Fruit fly (Drosophila melanogaster): ENCODE data around the gene ab.

The ab gene

dm6 chr2L:11236364-11236763, 25.9 kb downstream of the ab start:
- TF ChIP-seq D1 (tag; optimal IDR thresholded peaks at IDR 0.05) (no peak), fd96Ca (GFP tag; IDR thresholded peaks at IDR 0.05) (no peak), CG34367 (tag; optimal IDR thresholded peaks at IDR 0.05) (no peak), Pif1B (GFP tag; optimal IDR thresholded peaks at IDR 0.05) (no peak), CG15710 (tag; optimal IDR thresholded peaks at IDR 0.05) (no peak), CG13204 (GFP tag; optimal IDR thresholded peaks at IDR 0.05) (no peak), CG8301 (tag; optimal IDR thresholded peaks at IDR 0.05) (no peak), CG8159 (tag; optimal IDR thresholded peaks at IDR 0.05) (no peak), CG4496 (GFP tag; IDR thresholded peaks at IDR 0.05) (no peak), EcR (GFP tag; optimal IDR thresholded peaks at IDR 0.05) (no peak), CG14655 (GFP tag; optimal IDR thresholded peaks at IDR 0.05) (no peak)

dm6 chr2L:11243912-11244311, 33.4 kb downstream of the ab start:
- TF ChIP-seq fd96Ca (GFP tag; IDR thresholded peaks at IDR 0.05) (no peak), rn (GFP tag; IDR thresholded peaks at IDR 0.05) (no peak), CG4496 (GFP tag; IDR thresholded peaks at IDR 0.05) (no peak), Pif1A (GFP tag; optimal IDR thresholded peaks at IDR 0.05) (no peak), Snoo (tag; optimal IDR thresholded peaks at IDR 0.05) (no peak), CG10348 (GFP tag; IDR thresholded peaks at IDR 0.05) (no peak), CG14655 (GFP tag; optimal IDR thresholded peaks at IDR 0.05) (no peak)

- TF ChIP-seq CG34367 (tag; optimal IDR thresholded peaks at IDR 0.05) (no peak), CG8301 (tag; optimal IDR thresholded peaks at IDR 0.05) (no peak), CG32121 (GFP tag; IDR thresholded peaks at IDR 0.05) (no peak), EcR (GFP tag; optimal IDR thresholded peaks at IDR 0.05) (no peak), CG12605 (GFP tag; IDR thresholded peaks at IDR 0.05) (no peak), CG9948 (tag; optimal IDR thresholded peaks at IDR 0.05) (no peak), Pif1B (GFP tag; optimal IDR thresholded peaks at IDR 0.05) (no peak), CG8159 (tag; optimal IDR thresholded peaks at IDR 0.05) (no peak), CG14655 (GFP tag; optimal IDR thresholded peaks at IDR 0.05) (no peak), CG17806 (tag; optimal IDR thresholded peaks at IDR 0.05) (no peak), Ets98B (GFP tag; IDR thresholded peaks at IDR 0.05) (no peak), CG15710 (tag; optimal IDR thresholded peaks at IDR 0.05) (no peak), Snoo (tag; optimal IDR thresholded peaks at IDR 0.05) (no peak), rn (GFP tag; IDR thresholded peaks at IDR 0.05) (no peak), gl (tag; optimal IDR thresholded peaks at IDR 0.05) (no peak), CG4496 (GFP tag; IDR thresholded peaks at IDR 0.05) (no peak), CG10348 (GFP tag; IDR thresholded peaks at IDR 0.05) (no peak), D1 (tag; optimal IDR thresholded peaks at IDR 0.05) (no peak)
Measured at dm6 chr2L:11247730-11248129, 37.3 kb downstream of the ab start.

dm6 chr2L:11249376-11249775, 38.9 kb downstream of the ab start:
- no peak for TF ChIP-seq CG9948 (tag; optimal IDR thresholded peaks at IDR 0.05)
- no peak for TF ChIP-seq CG14655 (GFP tag; optimal IDR thresholded peaks at IDR 0.05)
- no peak for TF ChIP-seq CG10348 (GFP tag; IDR thresholded peaks at IDR 0.05)
- no peak for TF ChIP-seq CG34367 (tag; optimal IDR thresholded peaks at IDR 0.05)
- TF ChIP-seq rn (GFP tag; IDR thresholded peaks at IDR 0.05) = no peak
- no peak for TF ChIP-seq D1 (tag; optimal IDR thresholded peaks at IDR 0.05)
- no peak for TF ChIP-seq EcR (GFP tag; optimal IDR thresholded peaks at IDR 0.05)
- TF ChIP-seq CG8301 (tag; optimal IDR thresholded peaks at IDR 0.05) = no peak
- TF ChIP-seq CG8159 (tag; optimal IDR thresholded peaks at IDR 0.05) = no peak
- no peak for TF ChIP-seq CG15710 (tag; optimal IDR thresholded peaks at IDR 0.05)
- no peak for TF ChIP-seq CG32121 (GFP tag; IDR thresholded peaks at IDR 0.05)
- TF ChIP-seq gl (tag; optimal IDR thresholded peaks at IDR 0.05) = no peak
- TF ChIP-seq CG13204 (GFP tag; optimal IDR thresholded peaks at IDR 0.05) = no peak
- TF ChIP-seq CG4496 (GFP tag; IDR thresholded peaks at IDR 0.05) = no peak

dm6 chr2L:11251181-11251580, 40.7 kb downstream of the ab start:
- TF ChIP-seq rn (GFP tag; IDR thresholded peaks at IDR 0.05) (no peak), Snoo (tag; optimal IDR thresholded peaks at IDR 0.05) (no peak), CG15710 (tag; optimal IDR thresholded peaks at IDR 0.05) (no peak), CG34367 (tag; optimal IDR thresholded peaks at IDR 0.05) (no peak)

- TF ChIP-seq EcR (GFP tag; optimal IDR thresholded peaks at IDR 0.05) (no peak), CG4496 (GFP tag; IDR thresholded peaks at IDR 0.05) (0 out of 3 replicates have a peak, but pooled peaks have one; percentile 18), CG34367 (tag; optimal IDR thresholded peaks at IDR 0.05) (no peak), fd96Ca (GFP tag; IDR thresholded peaks at IDR 0.05) (peak; percentile 12; the same call in 1 of the 3 replicates), Pif1A (GFP tag; optimal IDR thresholded peaks at IDR 0.05) (no peak), CG15710 (tag; optimal IDR thresholded peaks at IDR 0.05) (peak; percentile 22), rn (GFP tag; IDR thresholded peaks at IDR 0.05) (peak; percentile 38; the same call in 1 of the 2 replicates), gl (tag; optimal IDR thresholded peaks at IDR 0.05) (no peak), Ets98B (GFP tag; IDR thresholded peaks at IDR 0.05) (no peak), CG32121 (GFP tag; IDR thresholded peaks at IDR 0.05) (no peak)
Measured at dm6 chr2L:11268933-11269631, 58.6 kb downstream of the ab start, which contains the start of gene cmet. cmet (minus strand) TSS chr2L:11269002.

dm6 chr2L:11269632-11269965, 59.1 kb downstream of the ab start, which contains the start of gene cana:
cana (plus strand) TSS chr2L:11269780.
- TF ChIP-seq CG4496 (GFP tag; IDR thresholded peaks at IDR 0.05) (no peak), Pif1B (GFP tag; optimal IDR thresholded peaks at IDR 0.05) (no peak)

Data from whole organism, pupa.